Fruit fly (Drosophila melanogaster): ENCODE data around the gene Smn.

Smn gene

dm6 chr3L:16584074-16584578 is 2.8 kb upstream of the Smn start, which contains the start of gene UQCR-C2 (continued):
- TF ChIP-seq Max (GFP tag; optimal IDR thresholded peaks at IDR 0.05) (peak; percentile 9), CG2120 (GFP tag; optimal IDR thresholded peaks at IDR 0.05) (peak; percentile 28), CG1602 (GFP tag; optimal IDR thresholded peaks at IDR 0.05) (no peak), CoRest (tag; optimal IDR thresholded peaks at IDR 0.05) (peak; percentile 40), Nf-YB (GFP tag; optimal IDR thresholded peaks at IDR 0.05) (no peak), crol (GFP tag; IDR thresholded peaks at IDR 0.05) (no peak), ftz-f1 (GFP tag; optimal IDR thresholded peaks at IDR 0.05) (peak; percentile 18), BtbVII (GFP tag; optimal IDR thresholded peaks at IDR 0.05) (no peak), pita (GFP tag; optimal IDR thresholded peaks at IDR 0.05) (no peak), CG1792 (GFP tag; optimal IDR thresholded peaks at IDR 0.05) (no peak), sim (GFP tag; IDR thresholded peaks at IDR 0.05) (no peak), Oaz (GFP tag; IDR thresholded peaks at IDR 0.05) (no peak), CG15514 (GFP tag; optimal IDR thresholded peaks at IDR 0.05) (peak; percentile 76), CG18262 (tag; optimal IDR thresholded peaks at IDR 0.05) (no peak), Eip74EF (GFP tag; optimal IDR thresholded peaks at IDR 0.05) (no peak), HLH54F (GFP tag; optimal IDR thresholded peaks at IDR 0.05) (peak; percentile 11), CG18764 (GFP tag; optimal IDR thresholded peaks at IDR 0.05) (no peak), p53 (GFP tag; optimal IDR thresholded peaks at IDR 0.05) (no peak), gro (GFP tag; optimal IDR thresholded peaks at IDR 0.05) (peak; percentile 54), Rx (GFP tag; IDR thresholded peaks at IDR 0.05) (no peak), CG7987 (GFP tag; optimal IDR thresholded peaks at IDR 0.05) (no peak), hkb (optimal IDR thresholded peaks at IDR 0.05) (no peak), hkb (GFP tag; IDR thresholded peaks at IDR 0.05) (no peak), knrl (GFP tag; IDR thresholded peaks at IDR 0.05; ENCODE audit: partially characterized antibody) (peak; percentile 35; the same call in 1 of the 3 replicates), Sin3A (optimal IDR thresholded peaks at IDR 0.05) (peak; percentile 39), pho (GFP tag; optimal IDR thresholded peaks at IDR 0.05) (no peak), CG17829 (tag; optimal IDR thresholded peaks at IDR 0.05) (peak; percentile 60), Lhr (GFP tag; optimal IDR thresholded peaks at IDR 0.05) (peak; percentile 51), Jarid2 (GFP tag; optimal IDR thresholded peaks at IDR 0.05) (no peak), CG1233 (GFP tag; optimal IDR thresholded peaks at IDR 0.05) (no peak), CG10959 (GFP tag; IDR thresholded peaks at IDR 0.05) (no peak), CG11695 (GFP tag; IDR thresholded peaks at IDR 0.05) (no peak), CG7963 (GFP tag; IDR thresholded peaks at IDR 0.05; ENCODE audit: partially characterized antibody) (no peak), CG13894 (tag; optimal IDR thresholded peaks at IDR 0.05) (peak; percentile 54), corto (GFP tag; optimal IDR thresholded peaks at IDR 0.05) (no peak), CG9609 (GFP tag; optimal IDR thresholded peaks at IDR 0.05) (no peak), CG15601 (tag; optimal IDR thresholded peaks at IDR 0.05) (peak; percentile 14), pnt (GFP tag; optimal IDR thresholded peaks at IDR 0.05) (no peak), CG3995 (GFP tag; optimal IDR thresholded peaks at IDR 0.05) (peak; percentile 100), mam (GFP tag; optimal IDR thresholded peaks at IDR 0.05) (no peak), oc (tag; optimal IDR thresholded peaks at IDR 0.05) (no peak), Lim3 (GFP tag; IDR thresholded peaks at IDR 0.05) (no peak), Gug (GFP tag; IDR thresholded peaks at IDR 0.05) (no peak), CG12391 (tag; optimal IDR thresholded peaks at IDR 0.05) (peak; percentile 35), CG6854 (GFP tag; optimal IDR thresholded peaks at IDR 0.05) (no peak), CG12942 (GFP tag; optimal IDR thresholded peaks at IDR 0.05) (no peak), CG31388 (GFP tag; optimal IDR thresholded peaks at IDR 0.05) (no peak), CG4328 (GFP tag; optimal IDR thresholded peaks at IDR 0.05) (no peak), disco-r (GFP tag; optimal IDR thresholded peaks at IDR 0.05) (no peak), CG16815 (GFP tag; optimal IDR thresholded peaks at IDR 0.05) (no peak), CG5180 (GFP tag; optimal IDR thresholded peaks at IDR 0.05) (no peak), CG11085 (GFP tag; IDR thresholded peaks at IDR 0.05) (no peak)

All from whole organism, embryonic.